Fruit fly (Drosophila melanogaster) whole organism, pupa: ENCODE data around the gene dnk.

Experiments
- CG10348 ChIP-seq: fragments of 200-800 bp; sonication (Bioruptor generic); IDR thresholded peaks from 2 replicates; pipeline ENCODE4 v1.3.6; 2022; ENCODE audit warnings: missing biosample characterization, missing genetic modification characterization
- CG12605 ChIP-seq: fragments of 200-800 bp; sonication (Bioruptor generic); IDR thresholded peaks from 2 replicates; pipeline ENCODE4 v1.3.6; 2022; ENCODE audit warnings: missing biosample characterization, missing genetic modification characterization
- CG13204 ChIP-seq: fragments of 200-800 bp; sonication (Bioruptor generic); optimal IDR thresholded peaks from 2 replicates; lab custom pipeline; 2018; ENCODE audit warnings: missing biosample characterization, mild to moderate bottlenecking, missing genetic modification characterization, moderate library complexity
- CG14655 ChIP-seq: fragments of 200-800 bp; sonication (Bioruptor generic); optimal IDR thresholded peaks from 3 replicates; lab custom pipeline; 2017; ENCODE audit warnings: mild to moderate bottlenecking, missing biosample characterization, missing genetic modification reagents, missing genetic modification characterization
- CG15710 ChIP-seq: fragments of 200-800 bp; sonication (Bioruptor generic); optimal IDR thresholded peaks from 2 replicates; lab custom pipeline; 2018; ENCODE audit warnings: missing biosample characterization, mild to moderate bottlenecking, missing genetic modification characterization, moderate library complexity
- CG17806 ChIP-seq: fragments of 200-800 bp; sonication (Bioruptor generic); optimal IDR thresholded peaks from 2 replicates; lab custom pipeline; 2018; ENCODE audit warnings: missing biosample characterization, mild to moderate bottlenecking, missing genetic modification characterization, moderate library complexity
- CG32121 ChIP-seq: fragments of 200-800 bp; sonication (Bioruptor generic); IDR thresholded peaks from 2 replicates; pipeline ENCODE4 v1.3.6; 2022; ENCODE audit warnings: missing biosample characterization, missing genetic modification characterization
- CG34367 ChIP-seq: fragments of 200-800 bp; sonication (Bioruptor generic); optimal IDR thresholded peaks from 2 replicates; lab custom pipeline; 2018; ENCODE audit warnings: missing biosample characterization, mild to moderate bottlenecking, missing genetic modification characterization
- CG4496 ChIP-seq: fragments of 200-800 bp; sonication (Bioruptor generic); IDR thresholded peaks from 3 replicates; pipeline ENCODE4 v1.3.6; 2022; ENCODE audit warnings: missing biosample characterization, missing genetic modification characterization
- CG8159 ChIP-seq: fragments of 200-800 bp; sonication (Bioruptor generic); optimal IDR thresholded peaks from 3 replicates; lab custom pipeline; 2018; ENCODE audit warnings: missing biosample characterization, mild to moderate bottlenecking, missing genetic modification characterization, moderate library complexity
- CG8301 ChIP-seq: fragments of 200-800 bp; sonication (Bioruptor generic); optimal IDR thresholded peaks from 2 replicates; lab custom pipeline; 2018; ENCODE audit warnings: missing biosample characterization, mild to moderate bottlenecking, missing genetic modification characterization
- CG9948 ChIP-seq: fragments of 200-800 bp; sonication (Bioruptor generic); optimal IDR thresholded peaks from 2 replicates; lab custom pipeline; 2018; ENCODE audit warnings: missing biosample characterization, mild to moderate bottlenecking, missing genetic modification characterization, moderate library complexity
- D1 ChIP-seq: fragments of 200-800 bp; sonication (Bioruptor generic); optimal IDR thresholded peaks from 2 replicates; lab custom pipeline; 2018; ENCODE audit warnings: missing biosample characterization, mild to moderate bottlenecking, missing genetic modification characterization, moderate library complexity
- EcR ChIP-seq: fragments of 200-800 bp; sonication (Bioruptor generic); optimal IDR thresholded peaks from 3 replicates; lab custom pipeline; 2019; ENCODE audit warnings: missing biosample characterization, missing genetic modification characterization, mild to moderate bottlenecking, moderate library complexity, missing genetic modification reagents
- Ets98B ChIP-seq: fragments of 200-800 bp; sonication (Bioruptor generic); IDR thresholded peaks from 2 replicates; pipeline ENCODE4 v1.3.6; 2022; ENCODE audit warnings: missing biosample characterization, missing genetic modification characterization
- Pif1A ChIP-seq: fragments of 200-800 bp; sonication (Bioruptor generic); optimal IDR thresholded peaks from 3 replicates; lab custom pipeline; 2016; ENCODE audit warnings: missing biosample characterization, missing genetic modification characterization
- Pif1B ChIP-seq: fragments of 200-800 bp; sonication (Bioruptor generic); optimal IDR thresholded peaks from 3 replicates; lab custom pipeline; 2016; ENCODE audit warnings: missing biosample characterization, missing genetic modification characterization
- Snoo ChIP-seq: fragments of 200-800 bp; sonication (Bioruptor generic); optimal IDR thresholded peaks from 3 replicates; lab custom pipeline; 2017; ENCODE audit warnings: missing biosample characterization, mild to moderate bottlenecking, missing genetic modification characterization, inconsistent platforms
- fd96Ca ChIP-seq: fragments of 200-800 bp; sonication (Bioruptor generic); IDR thresholded peaks from 3 replicates; pipeline ENCODE4 v1.3.6; 2022; ENCODE audit warnings: missing biosample characterization, missing genetic modification characterization
- gl ChIP-seq: fragments of 200-800 bp; sonication (Bioruptor generic); optimal IDR thresholded peaks from 2 replicates; lab custom pipeline; 2018; ENCODE audit warnings: missing biosample characterization, mild to moderate bottlenecking, missing genetic modification characterization
- rn ChIP-seq: fragments of 200-800 bp; sonication (Bioruptor generic); IDR thresholded peaks from 2 replicates; pipeline ENCODE4 v1.3.6; 2022; ENCODE audit warnings: missing biosample characterization, missing genetic modification characterization

The dnk gene

DNA sequence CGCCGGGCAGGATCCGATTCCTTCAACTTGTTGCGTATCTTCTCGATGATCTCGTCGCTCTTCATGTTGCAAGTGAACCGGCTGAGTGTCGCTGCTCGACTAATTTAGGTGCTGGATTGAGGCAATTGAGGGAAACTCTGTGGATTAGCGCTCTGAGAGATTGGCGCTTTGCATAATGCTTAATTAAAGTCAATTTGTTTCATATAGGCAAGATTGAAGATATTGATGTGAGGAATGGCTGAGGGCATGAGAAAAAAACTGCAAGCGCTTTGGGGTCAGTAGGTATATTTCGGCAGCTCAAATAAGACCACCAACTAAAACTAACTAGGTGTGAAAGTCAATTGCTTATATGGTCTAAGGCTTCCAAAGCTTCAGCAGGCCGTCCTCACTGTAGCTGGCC is 2.1 kb upstream of the dnk start, which contains the start of gene euc:
Gene euc (minus strand): TSS at position 101 of the 400 bp plus-strand sequence.
- no peak for TF ChIP-seq CG8159 (tag; lab: Kevin White, UChicago)
- TF ChIP-seq CG34367 (tag; lab: Kevin White, UChicago) = no peak
- TF ChIP-seq CG4496 (GFP tag; lab: Robert Waterston, UW) = no peak
- no peak for TF ChIP-seq CG14655 (GFP tag; lab: Kevin White, UChicago)
- TF ChIP-seq Pif1B (GFP tag; lab: Kevin White, UChicago) = no peak
- TF ChIP-seq Pif1A (GFP tag; lab: Kevin White, UChicago) = no peak
- no peak for TF ChIP-seq rn (GFP tag; lab: Robert Waterston, UW)
- TF ChIP-seq CG10348 (GFP tag; lab: Robert Waterston, UW) = no peak
- no peak for TF ChIP-seq CG32121 (GFP tag; lab: Robert Waterston, UW)

DNA sequence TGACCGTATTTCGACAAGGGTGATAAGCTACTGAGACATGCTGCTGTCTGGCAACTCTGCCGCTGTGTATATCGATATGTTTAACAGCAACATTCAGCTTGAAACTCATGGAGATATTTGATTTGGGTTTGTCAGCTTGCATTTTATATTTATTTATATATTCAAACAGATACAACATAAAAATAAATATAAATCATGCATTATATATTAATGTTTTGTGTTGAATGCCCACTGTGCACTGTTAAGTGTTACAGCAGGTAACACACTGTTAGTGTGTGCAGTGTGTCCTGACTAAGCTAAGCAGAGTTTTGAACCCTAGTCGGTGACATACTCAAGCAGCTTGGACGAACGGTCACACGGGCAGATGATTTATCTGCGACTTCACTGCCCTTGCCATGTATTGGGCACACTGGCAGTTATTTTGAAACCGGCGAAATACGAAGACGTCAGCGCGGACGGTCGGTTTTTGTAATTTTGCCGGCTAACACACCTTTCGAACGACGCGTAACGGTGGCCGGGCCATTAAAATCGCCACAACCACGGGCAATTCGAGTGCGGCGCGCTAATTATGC is 2.9 kb downstream of the dnk start, which contains the start of the genes snRNP-U1-C and gukh:
Gene snRNP-U1-C (minus strand): TSS at position 37 of the 572 bp plus-strand sequence.
Gene gukh (plus strand): TSS at position 412 of the 572 bp plus-strand sequence.
- TF ChIP-seq D1 (tag; lab: Kevin White, UChicago) = no peak
- peak; percentile 52 for TF ChIP-seq Snoo
- TF ChIP-seq Ets98B = peak; percentile 86
- no peak for TF ChIP-seq gl (tag; lab: Kevin White, UChicago)
- TF ChIP-seq CG15710 (tag; lab: Kevin White, UChicago) = peak; percentile 71
- TF ChIP-seq CG10348 (GFP tag; lab: Robert Waterston, UW) = no peak
- TF ChIP-seq CG8301 (tag; lab: Kevin White, UChicago) = peak; percentile 44
- TF ChIP-seq CG13204 = no peak
- TF ChIP-seq CG4496 (GFP tag; lab: Robert Waterston, UW) = peak; percentile 91
- TF ChIP-seq Pif1A (GFP tag; lab: Kevin White, UChicago) = peak; percentile 44
- peak; percentile 65 for TF ChIP-seq CG34367 (tag; lab: Kevin White, UChicago)
- peak; percentile 62 for TF ChIP-seq CG17806 (tag; lab: Kevin White, UChicago)
- TF ChIP-seq CG8159 (tag; lab: Kevin White, UChicago) = peak; percentile 48
- TF ChIP-seq CG32121 (GFP tag; lab: Robert Waterston, UW) = peak; percentile 83
- peak; percentile 50 for TF ChIP-seq CG9948
- peak; percentile 22; the same call in 1 of the 2 replicates for TF ChIP-seq rn (GFP tag; lab: Robert Waterston, UW)
- TF ChIP-seq Pif1B (GFP tag; lab: Kevin White, UChicago) = peak; percentile 73
- peak; percentile 48 for TF ChIP-seq EcR (GFP tag; lab: Kevin White, UChicago)
- peak; percentile 48 for TF ChIP-seq CG14655 (GFP tag; lab: Kevin White, UChicago)
- peak; percentile 65; the same call in 1 of the 2 replicates for TF ChIP-seq CG12605
- TF ChIP-seq fd96Ca (GFP tag; lab: Robert Waterston, UW) = peak; percentile 67

- peak; percentile 40 for TF ChIP-seq Pif1A (GFP tag; lab: Kevin White, UChicago)
- TF ChIP-seq CG14655 (GFP tag; lab: Kevin White, UChicago) = peak; percentile 87
- peak; percentile 22 for TF ChIP-seq EcR (GFP tag; lab: Kevin White, UChicago)
- peak; percentile 76 for TF ChIP-seq CG8301 (tag; lab: Kevin White, UChicago)
- peak; percentile 87 for TF ChIP-seq Snoo
- peak; percentile 43 for TF ChIP-seq D1 (tag; lab: Kevin White, UChicago)
- no peak for TF ChIP-seq CG12605
- peak; percentile 56 for TF ChIP-seq CG34367 (tag; lab: Kevin White, UChicago)
- TF ChIP-seq CG9948 = peak; percentile 85
- no peak for TF ChIP-seq fd96Ca (GFP tag; lab: Robert Waterston, UW)
- TF ChIP-seq CG17806 (tag; lab: Kevin White, UChicago) = peak; percentile 74
- TF ChIP-seq CG13204 = no peak
- TF ChIP-seq CG8159 (tag; lab: Kevin White, UChicago) = peak; percentile 90
- 0 out of 2 replicates have a peak, but pooled peaks have one; percentile 29 for TF ChIP-seq CG32121 (GFP tag; lab: Robert Waterston, UW)
- peak; percentile 80 for TF ChIP-seq CG15710 (tag; lab: Kevin White, UChicago)
- TF ChIP-seq rn (GFP tag; lab: Robert Waterston, UW) = peak; percentile 54
- TF ChIP-seq CG10348 (GFP tag; lab: Robert Waterston, UW) = no peak
- TF ChIP-seq Pif1B (GFP tag; lab: Kevin White, UChicago) = peak; percentile 38
- TF ChIP-seq gl (tag; lab: Kevin White, UChicago) = no peak
- no peak for TF ChIP-seq CG4496 (GFP tag; lab: Robert Waterston, UW)
- TF ChIP-seq, all 21 proteins: peak for 14
These were observed 4.5 kb downstream of the dnk start for dm6 chr3R:18985114-18985785.

DNA sequence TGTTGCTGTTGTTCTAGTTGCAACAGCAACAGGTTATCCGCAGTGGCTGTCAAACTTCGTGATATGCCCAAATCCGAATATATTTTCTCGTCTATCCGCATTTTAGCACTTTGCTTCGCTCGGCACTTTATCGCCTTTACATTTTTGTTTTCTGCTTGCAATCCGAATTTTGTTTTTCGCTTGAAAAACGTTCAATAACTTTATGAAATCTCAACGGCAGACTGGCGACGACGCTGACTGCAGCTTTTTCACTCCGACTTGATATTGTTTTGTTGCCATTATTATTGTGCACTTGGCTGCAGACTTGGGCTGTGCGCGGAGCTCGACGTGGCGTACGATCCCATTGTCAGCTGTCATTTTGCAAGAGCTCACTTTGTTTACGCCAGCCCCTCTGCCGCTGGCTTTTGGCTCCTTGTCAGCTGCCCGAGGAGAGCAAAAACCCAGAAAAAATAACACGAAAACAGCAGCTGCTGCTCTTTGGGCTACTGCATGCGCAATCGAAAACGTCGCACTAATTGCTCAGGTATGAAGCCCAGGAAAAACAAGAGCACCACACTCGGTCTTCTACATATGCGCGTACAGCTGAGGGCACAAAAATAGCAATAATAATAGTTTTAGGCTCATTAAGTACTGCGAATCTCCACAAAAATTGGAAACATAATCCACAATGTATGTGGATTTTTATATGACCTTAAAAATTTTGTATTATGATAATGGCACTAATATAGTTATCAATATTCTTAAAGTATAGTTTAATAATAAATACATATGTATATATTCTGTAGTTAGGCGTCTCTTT is 5.5 kb downstream of the dnk start:
- TF ChIP-seq CG8159 (tag; lab: Kevin White, UChicago) (peak; percentile 15), CG14655 (GFP tag; lab: Kevin White, UChicago) (peak; percentile 2), CG8301 (tag; lab: Kevin White, UChicago) (no peak), rn (GFP tag; lab: Robert Waterston, UW) (no peak)
